Worm (Caenorhabditis elegans) whole organism, midembryonic: Measurements from ENCODE around the gene C18C4.7.

Experiments
- T22C8.4 ChIP-seq: fragments of 200-800 bp; sonication (Bioruptor generic); IDR thresholded peaks from 2 replicates; pipeline ENCODE4 v1.3.6; 2022; ENCODE audit warnings: missing genetic modification characterization, missing compliant biosample characterization
- cog-1 ChIP-seq: sonication (generic microtip); optimal IDR thresholded peaks from 2 replicates; lab custom pipeline; 2016; ENCODE audit warnings: missing genetic modification characterization, missing compliant biosample characterization
- flt-1 ChIP-seq: fragments of 200-800 bp; sonication (Bioruptor generic); IDR thresholded peaks from 2 replicates; pipeline ENCODE4 v1.3.6; 2022; ENCODE audit warnings: missing genetic modification characterization, missing compliant biosample characterization
- klf-2 ChIP-seq: fragments of 200-800 bp; sonication (Bioruptor generic); conservative IDR thresholded peaks from 2 replicates; pipeline ENCODE4 v1.3.6; 2022; ENCODE audit warnings: missing genetic modification reagents, missing genetic modification characterization, missing compliant biosample characterization
- ref-1 ChIP-seq: fragments of 200-800 bp; sonication (Bioruptor generic); conservative IDR thresholded peaks from 2 replicates; pipeline ENCODE4 v1.3.6; 2022; ENCODE audit warnings: missing genetic modification reagents, missing genetic modification characterization, missing compliant biosample characterization
- ztf-23 ChIP-seq: fragments of 200-800 bp; sonication (Bioruptor generic); IDR thresholded peaks from 2 replicates; pipeline ENCODE4 v1.3.6; 2022; ENCODE audit warnings: missing genetic modification reagents, missing genetic modification characterization, missing compliant biosample characterization

ce11 chrV:5504807-5505442 is 62.1 kb downstream of the C18C4.7 start, which contains the start of the genes dnj-19 and nhr-47:
- TF ChIP-seq ref-1 = no peak
- peak; percentile 56 for TF ChIP-seq cog-1 (tag; lab: Kevin White, UChicago)
- TF ChIP-seq ztf-23 (GFP tag; lab: Robert Waterston, UW) = peak; percentile 71; the same call in 1 of the 2 replicates
- TF ChIP-seq klf-2 (GFP tag; lab: Robert Waterston, UW) = no peak
- TF ChIP-seq flt-1 (GFP tag; lab: Robert Waterston, UW) = peak; percentile 75; the same call in 1 of the 2 replicates
- TF ChIP-seq T22C8.4 = 0 out of 2 replicates have a peak, but pooled peaks have one; percentile 39
